Worm (Caenorhabditis elegans) whole organism, young adult: ENCODE results near the gene C27C12.4.
A peak's percentile ranks its signal among the peaks of the same experiment; 100 is the strongest.

ENCODE experiments used
- B0019.2 ChIP-seq: fragments of 200-800 bp; sonication (Bioruptor generic); conservative IDR thresholded peaks from 2 replicates; pipeline ENCODE4 v1.3.6; 2022; ENCODE audit warnings: missing genetic modification reagents, missing genetic modification characterization, missing compliant biosample characterization
- B0035.1 ChIP-seq: sonication (generic microtip); optimal IDR thresholded peaks from 2 replicates; lab custom pipeline; 2016; ENCODE audit warnings: missing genetic modification characterization, mild to moderate bottlenecking, missing compliant biosample characterization, missing genotype, missing genetic modification reagents
- C06A6.2 ChIP-seq: fragments of 200-800 bp; sonication (Bioruptor generic); conservative IDR thresholded peaks from 2 replicates; pipeline ENCODE4 v1.3.6; 2022; ENCODE audit warnings: missing genetic modification characterization, missing compliant biosample characterization
- D2030.7 ChIP-seq: fragments of 200-800 bp; sonication (Bioruptor generic); IDR thresholded peaks from 2 replicates; pipeline ENCODE4 v1.3.6; 2022; ENCODE audit warnings: missing genetic modification reagents, missing genetic modification characterization, missing compliant biosample characterization
- F10E7.11 ChIP-seq: sonication (generic microtip); optimal IDR thresholded peaks from 2 replicates; lab custom pipeline; 2017; ENCODE audit warnings: mild to moderate bottlenecking, missing genetic modification characterization, moderate library complexity, missing compliant biosample characterization
- F55B11.4 ChIP-seq: sonication (generic microtip); optimal IDR thresholded peaks from 2 replicates; lab custom pipeline; 2016; ENCODE audit warnings: missing compliant biosample characterization, missing genetic modification characterization, borderline replicate concordance; ENCODE audit not compliant: insufficient read depth
- F57C9.4 ChIP-seq: sonication (generic microtip); optimal IDR thresholded peaks from 2 replicates; lab custom pipeline; 2017; ENCODE audit warnings: mild to moderate bottlenecking, missing genetic modification characterization, missing compliant biosample characterization
- K11D2.4 ChIP-seq: fragments of 200-800 bp; sonication (Bioruptor generic); IDR thresholded peaks from 2 replicates; pipeline ENCODE4 v1.3.6; 2022; ENCODE audit warnings: missing genetic modification reagents, missing genetic modification characterization, missing compliant biosample characterization
- Y95B8A.8 ChIP-seq: fragments of 200-800 bp; sonication (Bioruptor generic); IDR thresholded peaks from 2 replicates; pipeline ENCODE4 v1.3.6; 2022; ENCODE audit warnings: missing genetic modification reagents, missing genetic modification characterization, missing compliant biosample characterization
- ZK185.1 ChIP-seq: sonication (generic microtip); optimal IDR thresholded peaks from 2 replicates; lab custom pipeline; 2016; ENCODE audit warnings: mild to moderate bottlenecking, missing genetic modification characterization, missing compliant biosample characterization; ENCODE audit not compliant: poor library complexity, severe bottlenecking
- ama-1 ChIP-seq, 3 experiments: fragments of 150-350 bp in 1 of 3; sonication (generic microtip) in 2 of 3; optimal IDR thresholded peaks; 2 replicates each; lab custom pipeline; 2014 to 2018; ENCODE audit warnings: missing biosample characterization in 2 of 3, missing genetic modification characterization in 2 of 3, missing genetic modification reagents in 2 of 3
- aptf-3 ChIP-seq: fragments of 200-800 bp; sonication (Bioruptor generic); IDR thresholded peaks from 2 replicates; pipeline ENCODE4 v1.3.6; 2022; ENCODE audit warnings: missing genetic modification characterization, missing compliant biosample characterization
- atf-7 ChIP-seq: sonication (generic microtip); optimal IDR thresholded peaks from 2 replicates; lab custom pipeline; 2017; ENCODE audit warnings: mild to moderate bottlenecking, missing genetic modification characterization, missing compliant biosample characterization
- bed-2 ChIP-seq: fragments of 200-800 bp; sonication (Bioruptor generic); IDR thresholded peaks from 2 replicates; pipeline ENCODE4 v1.3.6; 2022; ENCODE audit warnings: missing genetic modification reagents, missing genetic modification characterization, missing compliant biosample characterization
- cebp-1 ChIP-seq, 2 experiments: fragments of 200-800 bp in 1 of 2; sonication (Bioruptor generic) in 1 of 2; sonication (generic microtip) in 1 of 2; IDR thresholded peaks in 1 of 2; optimal IDR thresholded peaks in 1 of 2; 2 replicates each; pipeline versions ENCODE4 v1.3.6 to Lab custom; 2017 to 2022; ENCODE audit warnings: missing compliant biosample characterization in 2 of 2, missing genetic modification characterization in 2 of 2, mild to moderate bottlenecking in 1 of 2, missing genetic modification reagents in 1 of 2, moderate library complexity in 1 of 2
- cebp-2 ChIP-seq: fragments of 200-800 bp; sonication (Bioruptor generic); IDR thresholded peaks from 2 replicates; pipeline ENCODE4 v1.3.6; 2022; ENCODE audit warnings: missing genetic modification characterization, missing compliant biosample characterization
- ceh-100 ChIP-seq: fragments of 200-800 bp; sonication (Bioruptor generic); IDR thresholded peaks from 2 replicates; pipeline ENCODE4 v1.3.6; 2022; ENCODE audit warnings: missing genetic modification reagents, missing genetic modification characterization, missing compliant biosample characterization
- ceh-27 ChIP-seq: fragments of 200-800 bp; sonication (Bioruptor generic); optimal IDR thresholded peaks from 2 replicates; lab custom pipeline; 2018; ENCODE audit warnings: mild to moderate bottlenecking, missing genetic modification characterization, moderate library complexity, missing compliant biosample characterization
- ceh-58 ChIP-seq: fragments of 200-800 bp; sonication (Bioruptor generic); IDR thresholded peaks from 2 replicates; pipeline ENCODE4 v1.3.6; 2022; ENCODE audit warnings: missing genetic modification characterization, missing compliant biosample characterization
- ceh-91 ChIP-seq: fragments of 200-800 bp; sonication (Bioruptor generic); IDR thresholded peaks from 2 replicates; pipeline ENCODE4 v1.3.6; 2022; ENCODE audit warnings: missing genetic modification reagents, missing genetic modification characterization, missing compliant biosample characterization
- dpl-1 ChIP-seq: fragments of 150-350 bp; optimal IDR thresholded peaks from 2 replicates; lab custom pipeline; 2014; ENCODE audit warnings: missing biosample characterization, missing genetic modification reagents, missing genetic modification characterization
- efl-1 ChIP-seq: fragments of 150-350 bp; optimal IDR thresholded peaks from 2 replicates; lab custom pipeline; 2014; ENCODE audit warnings: missing biosample characterization, missing genetic modification reagents, missing genetic modification characterization
- ekl-4 ChIP-seq: fragments of 200-800 bp; sonication (Bioruptor generic); IDR thresholded peaks from 2 replicates; pipeline ENCODE4 v1.3.6; 2022; ENCODE audit warnings: missing genetic modification reagents, missing genetic modification characterization, missing compliant biosample characterization
- ets-4 ChIP-seq: fragments of 200-800 bp; sonication (Bioruptor generic); optimal IDR thresholded peaks from 2 replicates; lab custom pipeline; 2018; ENCODE audit warnings: mild to moderate bottlenecking, missing genetic modification characterization, missing compliant biosample characterization
- him-1 ChIP-seq: sonication (generic microtip); optimal IDR thresholded peaks from 2 replicates; lab custom pipeline; 2016; ENCODE audit warnings: missing genotype, missing genetic modification reagents, missing genetic modification characterization, missing compliant biosample characterization
- hlh-12 ChIP-seq: sonication (generic microtip); optimal IDR thresholded peaks from 2 replicates; lab custom pipeline; 2016; ENCODE audit warnings: missing genetic modification characterization, missing compliant biosample characterization
- hlh-26 ChIP-seq: fragments of 200-800 bp; sonication (Bioruptor generic); conservative IDR thresholded peaks from 2 replicates; pipeline ENCODE4 v1.3.6; 2022; ENCODE audit warnings: missing genetic modification reagents, missing genetic modification characterization, missing compliant biosample characterization
- hsf-1 ChIP-seq: fragments of 200-800 bp; sonication (Bioruptor generic); IDR thresholded peaks from 2 replicates; pipeline ENCODE4 v1.3.6; 2022; ENCODE audit warnings: missing genetic modification reagents, missing genetic modification characterization, missing compliant biosample characterization
- let-526 ChIP-seq: fragments of 200-800 bp; sonication (Bioruptor generic); IDR thresholded peaks from 2 replicates; pipeline ENCODE4 v1.3.6; 2022; ENCODE audit warnings: missing genetic modification reagents, missing genetic modification characterization, missing compliant biosample characterization
- lin-54 ChIP-seq: fragments of 200-800 bp; sonication (Bioruptor generic); optimal IDR thresholded peaks from 2 replicates; lab custom pipeline; 2018; ENCODE audit warnings: mild to moderate bottlenecking, missing genetic modification characterization, missing compliant biosample characterization
- lsy-27 ChIP-seq: sonication (generic microtip); optimal IDR thresholded peaks from 2 replicates; lab custom pipeline; 2017; ENCODE audit warnings: missing genetic modification characterization, mild to moderate bottlenecking, missing compliant biosample characterization, antibody characterized with exemption, missing genotype, borderline replicate concordance; ENCODE audit not compliant: insufficient read depth
- madf-6 ChIP-seq: fragments of 200-800 bp; sonication (Bioruptor generic); IDR thresholded peaks from 2 replicates; pipeline ENCODE4 v1.3.6; 2022; ENCODE audit warnings: missing genetic modification reagents, missing genetic modification characterization, missing compliant biosample characterization
- madf-8 ChIP-seq: fragments of 200-800 bp; sonication (Bioruptor generic); conservative IDR thresholded peaks from 2 replicates; pipeline ENCODE4 v1.3.6; 2022; ENCODE audit warnings: missing genetic modification reagents, missing genetic modification characterization, missing compliant biosample characterization
- mxl-1 ChIP-seq: sonication (generic microtip); optimal IDR thresholded peaks from 2 replicates; lab custom pipeline; 2016; ENCODE audit warnings: missing genetic modification characterization, missing compliant biosample characterization
- nfya-1 ChIP-seq: sonication (generic microtip); optimal IDR thresholded peaks from 2 replicates; lab custom pipeline; 2017; ENCODE audit warnings: antibody characterized with exemption, missing compliant biosample characterization, missing genetic modification characterization, borderline replicate concordance; ENCODE audit not compliant: insufficient read depth
- nhr-120 ChIP-seq: fragments of 200-800 bp; sonication (Bioruptor generic); IDR thresholded peaks from 2 replicates; pipeline ENCODE4 v1.3.6; 2022; ENCODE audit warnings: missing genetic modification characterization, missing compliant biosample characterization
- nhr-90 ChIP-seq: sonication (generic microtip); optimal IDR thresholded peaks from 2 replicates; lab custom pipeline; 2016; ENCODE audit warnings: missing genotype, mild to moderate bottlenecking, missing genetic modification characterization, missing compliant biosample characterization
- sea-2 ChIP-seq: fragments of 200-800 bp; sonication (Bioruptor generic); IDR thresholded peaks from 2 replicates; pipeline ENCODE4 v1.3.6; 2022; ENCODE audit warnings: missing genetic modification characterization, missing compliant biosample characterization
- snpc-1.1 ChIP-seq: sonication (generic microtip); optimal IDR thresholded peaks from 2 replicates; lab custom pipeline; 2017; ENCODE audit warnings: missing genetic modification characterization, mild to moderate bottlenecking, missing compliant biosample characterization, antibody characterized with exemption, moderate library complexity, missing genotype, missing genetic modification reagents; ENCODE audit not compliant: insufficient read depth
- snpc-1.3 ChIP-seq: sonication (generic microtip); optimal IDR thresholded peaks from 2 replicates; lab custom pipeline; 2017; ENCODE audit warnings: missing genetic modification characterization, mild to moderate bottlenecking, missing compliant biosample characterization, antibody characterized with exemption, moderate library complexity, missing genotype, missing genetic modification reagents; ENCODE audit not compliant: insufficient read depth
- snpc-3.4 ChIP-seq: sonication (generic microtip); optimal IDR thresholded peaks from 2 replicates; lab custom pipeline; 2017; ENCODE audit warnings: missing genetic modification characterization, mild to moderate bottlenecking, missing compliant biosample characterization, antibody characterized with exemption, moderate library complexity, missing genotype, missing genetic modification reagents
- somi-1 ChIP-seq: fragments of 200-800 bp; sonication (Bioruptor generic); optimal IDR thresholded peaks from 2 replicates; lab custom pipeline; 2018; ENCODE audit warnings: mild to moderate bottlenecking, missing genetic modification characterization, missing compliant biosample characterization
- tbp1 ChIP-seq: fragments of 200-800 bp; sonication (Bioruptor generic); optimal IDR thresholded peaks from 2 replicates; lab custom pipeline; 2018; ENCODE audit warnings: mild to moderate bottlenecking, missing genetic modification characterization, missing compliant biosample characterization
- zim-3 ChIP-seq: sonication (generic microtip); optimal IDR thresholded peaks from 2 replicates; lab custom pipeline; 2017; ENCODE audit warnings: mild to moderate bottlenecking, missing genetic modification characterization, moderate library complexity, missing compliant biosample characterization
- ztf-26 ChIP-seq: sonication (generic microtip); optimal IDR thresholded peaks from 2 replicates; lab custom pipeline; 2017; ENCODE audit warnings: missing genetic modification characterization, missing compliant biosample characterization
- ztf-28 ChIP-seq: fragments of 200-800 bp; sonication (Bioruptor generic); IDR thresholded peaks from 2 replicates; pipeline ENCODE4 v1.3.6; 2022; ENCODE audit warnings: missing genetic modification reagents, missing genetic modification characterization, missing compliant biosample characterization
- ztf-6 ChIP-seq: fragments of 200-800 bp; sonication (Bioruptor generic); IDR thresholded peaks from 2 replicates; pipeline ENCODE4 v1.3.6; 2022; ENCODE audit warnings: missing genetic modification reagents, missing genetic modification characterization, missing compliant biosample characterization

The C27C12.4 gene

ce11 chrX:14853712-14854217, at the start of gene C27C12.4, which contains the start of gene C27C12.1 (continued):
- TF ChIP-seq snpc-1.3 (tag; lab: Kevin White, UChicago) (peak; percentile 0), madf-6 (GFP tag; lab: Robert Waterston, UW) (no peak), mxl-1 (tag; lab: Kevin White, UChicago) (no peak), sea-2 (no peak), zim-3 (tag; lab: Kevin White, UChicago) (no peak), hlh-12 (no peak), hlh-26 (no peak), cebp-1 (GFP tag; IDR thresholded peaks at IDR 0.05; lab: Robert Waterston, UW) (no peak), cebp-1 (tag; optimal IDR thresholded peaks at IDR 0.05; lab: Kevin White, UChicago) (no peak), B0035.1 (tag; lab: Kevin White, UChicago) (no peak), lin-54 (GFP tag; lab: Kevin White, UChicago) (no peak), snpc-3.4 (tag; lab: Kevin White, UChicago) (no peak), ama-1 (optimal IDR thresholded peaks at IDR 0.05; lab: Kevin White, UChicago) (no peak), ama-1 (GFP tag; optimal IDR thresholded peaks at IDR 0.05; lab: Kevin White, UChicago) (no peak), F57C9.4 (tag; lab: Kevin White, UChicago) (no peak), K11D2.4 (GFP tag; lab: Robert Waterston, UW) (peak; percentile 80), ceh-58 (GFP tag; lab: Robert Waterston, UW) (no peak), atf-7 (tag; lab: Kevin White, UChicago) (peak; percentile 26), aptf-3 (GFP tag; lab: Robert Waterston, UW) (no peak), ceh-100 (GFP tag; lab: Robert Waterston, UW) (no peak), ets-4 (no peak), ztf-6 (no peak), nhr-90 (tag; lab: Kevin White, UChicago) (no peak), let-526 (GFP tag; lab: Robert Waterston, UW) (no peak), ceh-27 (GFP tag; lab: Kevin White, UChicago) (peak; percentile 80), F55B11.4 (no peak), lsy-27 (tag; lab: Kevin White, UChicago) (no peak), snpc-1.1 (tag; lab: Kevin White, UChicago) (no peak), him-1 (tag; lab: Kevin White, UChicago) (no peak), nhr-120 (GFP tag; lab: Robert Waterston, UW) (no peak), F10E7.11 (tag; lab: Kevin White, UChicago) (no peak), ceh-91 (no peak), ztf-26 (tag; lab: Kevin White, UChicago) (peak; percentile 38), ZK185.1 (peak; percentile 90), C06A6.2 (GFP tag; lab: Robert Waterston, UW) (peak; percentile 35; the same call in 1 of the 2 replicates), madf-8 (GFP tag; lab: Robert Waterston, UW) (no peak), efl-1 (no peak), somi-1 (GFP tag; lab: Kevin White, UChicago) (no peak), B0019.2 (GFP tag; lab: Robert Waterston, UW) (no peak), nfya-1 (no peak), cebp-2 (no peak), bed-2 (GFP tag; lab: Robert Waterston, UW) (0 out of 2 replicates have a peak, but pooled peaks have one; percentile 21), dpl-1 (GFP tag; lab: Kevin White, UChicago) (no peak), hsf-1 (no peak), tbp1 (GFP tag; lab: Kevin White, UChicago) (no peak), Y95B8A.8 (GFP tag; lab: Robert Waterston, UW) (no peak), ztf-28 (GFP tag; lab: Robert Waterston, UW) (no peak), D2030.7 (GFP tag; lab: Robert Waterston, UW) (no peak), ekl-4 (GFP tag; lab: Robert Waterston, UW) (peak; percentile 57; the same call in 1 of the 2 replicates)
